Worm (Caenorhabditis elegans) whole organism, mixed stage, embryonic: ENCODE measurements around the gene Y75B12A.2.

Experiments
- bed-3 ChIP-seq: fragments of 200-800 bp; sonication (Bioruptor generic); optimal IDR thresholded peaks from 3 replicates; lab custom pipeline; 2018; ENCODE audit warnings: mild to moderate bottlenecking, missing genetic modification characterization, moderate library complexity, missing compliant biosample characterization
- blmp-1 ChIP-seq: fragments of 150-350 bp; optimal IDR thresholded peaks from 2 replicates; lab custom pipeline; 2014; ENCODE audit warnings: missing biosample characterization, missing genetic modification characterization
- mep-1 ChIP-seq: fragments of 150-350 bp; optimal IDR thresholded peaks from 2 replicates; lab custom pipeline; 2017; ENCODE audit warnings: missing biosample characterization, missing genetic modification reagents, missing genetic modification characterization, inconsistent platforms
- nhr-28 ChIP-seq: fragments of 150-350 bp; optimal IDR thresholded peaks from 2 replicates; lab custom pipeline; 2014; ENCODE audit warnings: missing biosample characterization, missing genetic modification characterization
- unc-39 ChIP-seq: fragments of 150-350 bp; optimal IDR thresholded peaks from 2 replicates; lab custom pipeline; 2014; ENCODE audit warnings: missing biosample characterization, missing genetic modification characterization
- unc-62 ChIP-seq: fragments of 150-350 bp; optimal IDR thresholded peaks from 2 replicates; lab custom pipeline; 2014; ENCODE audit warnings: missing biosample characterization, missing genetic modification reagents, missing genetic modification characterization

DNA sequence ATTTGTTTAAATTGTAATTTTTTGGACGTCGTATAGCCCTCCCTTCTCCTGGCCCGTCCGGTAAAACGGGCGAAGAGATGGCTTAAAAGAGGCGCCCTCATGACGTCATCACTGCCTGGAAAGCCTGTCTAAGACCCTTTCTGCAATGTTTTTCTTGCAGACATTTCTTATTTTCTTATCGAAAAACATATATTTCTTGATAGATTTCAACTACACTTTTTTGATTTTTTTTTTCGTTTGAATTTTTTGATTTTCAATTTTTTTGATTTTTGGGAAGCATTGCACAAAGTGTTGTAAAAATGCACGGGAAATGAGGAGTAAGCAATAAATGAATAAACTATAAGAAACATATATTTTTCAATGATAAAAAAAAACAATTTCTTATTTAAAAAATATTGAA is 4.6 kb downstream of the Y75B12A.2 start, which contains the start of gene T01G5.6:
- no peak for TF ChIP-seq mep-1 (tag; lab: Kevin White, UChicago)
- TF ChIP-seq bed-3 (GFP tag; lab: Kevin White, UChicago) = no peak
- TF ChIP-seq unc-62 = no peak
- TF ChIP-seq nhr-28 = no peak
- TF ChIP-seq unc-39 (tag; lab: Kevin White, UChicago) = no peak
- TF ChIP-seq blmp-1 (tag; lab: Kevin White, UChicago) = no peak
